Fruit fly (Drosophila melanogaster): ENCODE results near the gene Set8.

Gene Set8

dm6 chr3R:14310062-14310461 is 5.8 kb upstream of the Set8 start, which contains the start of gene CG31321:
TSS of gene CG31321 (plus strand) at chr3R:14310362.
- TF ChIP-seq CG14711 (tag; optimal IDR thresholded peaks at IDR 0.05), result no peak
- no peak for TF ChIP-seq pad (GFP tag; optimal IDR thresholded peaks at IDR 0.05)
- no peak for TF ChIP-seq cic (GFP tag; optimal IDR thresholded peaks at IDR 0.05)
- TF ChIP-seq CG1620 (GFP tag; optimal IDR thresholded peaks at IDR 0.05), result no peak
- no peak for TF ChIP-seq toe (GFP tag; optimal IDR thresholded peaks at IDR 0.05)
- no peak for TF ChIP-seq Crg-1 (GFP tag; optimal IDR thresholded peaks at IDR 0.05)
- TF ChIP-seq kay (GFP tag; ENCODE audit: borderline replicate concordance), result no peak
- TF ChIP-seq CG12768 (GFP tag; optimal IDR thresholded peaks at IDR 0.05), result no peak
- TF ChIP-seq ovo (GFP tag; optimal IDR thresholded peaks at IDR 0.05), result no peak
- no peak for TF ChIP-seq Mnt (GFP tag; optimal IDR thresholded peaks at IDR 0.05)
- TF ChIP-seq CG11617 (GFP tag; optimal IDR thresholded peaks at IDR 0.05), result no peak

- no peak for TF ChIP-seq Crg-1 (GFP tag; optimal IDR thresholded peaks at IDR 0.05)
- TF ChIP-seq pad (GFP tag; optimal IDR thresholded peaks at IDR 0.05), result no peak
- no peak for TF ChIP-seq CG11617 (GFP tag; optimal IDR thresholded peaks at IDR 0.05)
- no peak for TF ChIP-seq CG33017 (tag; optimal IDR thresholded peaks at IDR 0.05)
- TF ChIP-seq cnc (optimal IDR thresholded peaks at IDR 0.05), result no peak
- TF ChIP-seq Mnt (GFP tag; optimal IDR thresholded peaks at IDR 0.05), result no peak
- no peak for TF ChIP-seq CG5204 (GFP tag; optimal IDR thresholded peaks at IDR 0.05)
- no peak for TF ChIP-seq Clk (GFP tag; optimal IDR thresholded peaks at IDR 0.05)
- TF ChIP-seq kay (GFP tag; ENCODE audit: borderline replicate concordance), result no peak
- no peak for TF ChIP-seq CG12768 (GFP tag; optimal IDR thresholded peaks at IDR 0.05)
These were observed 4.8 kb upstream of the Set8 start for dm6 chr3R:14311027-14311426.

dm6 chr3R:14314554-14314953 is 1.3 kb upstream of the Set8 start, which contains the start of gene Crz:
TSS of gene Crz (plus strand) at chr3R:14314854.
- TF ChIP-seq CG12768 (GFP tag; optimal IDR thresholded peaks at IDR 0.05) (no peak), bab1 (GFP tag; optimal IDR thresholded peaks at IDR 0.05) (no peak), tj (GFP tag; optimal IDR thresholded peaks at IDR 0.05) (no peak), CG7045 (GFP tag; optimal IDR thresholded peaks at IDR 0.05) (no peak), Crg-1 (GFP tag; optimal IDR thresholded peaks at IDR 0.05) (no peak), Mnt (GFP tag; optimal IDR thresholded peaks at IDR 0.05) (no peak), cic (GFP tag; optimal IDR thresholded peaks at IDR 0.05) (no peak), CG14711 (tag; optimal IDR thresholded peaks at IDR 0.05) (no peak), kay (GFP tag; ENCODE audit: borderline replicate concordance) (no peak), ovo (GFP tag; optimal IDR thresholded peaks at IDR 0.05) (no peak), cnc (optimal IDR thresholded peaks at IDR 0.05) (no peak), CG7101 (tag; optimal IDR thresholded peaks at IDR 0.05) (no peak), CG33017 (tag; optimal IDR thresholded peaks at IDR 0.05) (no peak), CG11617 (GFP tag; optimal IDR thresholded peaks at IDR 0.05) (no peak), toe (GFP tag; optimal IDR thresholded peaks at IDR 0.05) (no peak), pad (GFP tag; optimal IDR thresholded peaks at IDR 0.05) (no peak), CG5204 (GFP tag; optimal IDR thresholded peaks at IDR 0.05) (no peak), CG1620 (GFP tag; optimal IDR thresholded peaks at IDR 0.05) (no peak), Hr96 (GFP tag; optimal IDR thresholded peaks at IDR 0.05) (no peak), Clk (GFP tag; optimal IDR thresholded peaks at IDR 0.05) (no peak)

- TF ChIP-seq pad (GFP tag; optimal IDR thresholded peaks at IDR 0.05) (peak; percentile 44), cic (GFP tag; optimal IDR thresholded peaks at IDR 0.05) (no peak), toe (GFP tag; optimal IDR thresholded peaks at IDR 0.05) (no peak), Clk (GFP tag; optimal IDR thresholded peaks at IDR 0.05) (peak; percentile 79), CG7101 (tag; optimal IDR thresholded peaks at IDR 0.05) (peak; percentile 66), CG33017 (tag; optimal IDR thresholded peaks at IDR 0.05) (peak; percentile 56), CG11617 (GFP tag; optimal IDR thresholded peaks at IDR 0.05) (peak; percentile 75), cnc (optimal IDR thresholded peaks at IDR 0.05) (no peak), CG7045 (GFP tag; optimal IDR thresholded peaks at IDR 0.05) (peak; percentile 77), CG12768 (GFP tag; optimal IDR thresholded peaks at IDR 0.05) (peak; percentile 77), CG5204 (GFP tag; optimal IDR thresholded peaks at IDR 0.05) (no peak), Mnt (GFP tag; optimal IDR thresholded peaks at IDR 0.05) (peak; percentile 44), kay (GFP tag; ENCODE audit: borderline replicate concordance) (no peak), tj (GFP tag; optimal IDR thresholded peaks at IDR 0.05) (peak; percentile 62), Hr96 (GFP tag; optimal IDR thresholded peaks at IDR 0.05) (no peak), Crg-1 (GFP tag; optimal IDR thresholded peaks at IDR 0.05) (peak; percentile 41), CG1620 (GFP tag; optimal IDR thresholded peaks at IDR 0.05) (peak; percentile 77), bab1 (GFP tag; optimal IDR thresholded peaks at IDR 0.05) (no peak), ovo (GFP tag; optimal IDR thresholded peaks at IDR 0.05) (peak; percentile 84), CG14711 (tag; optimal IDR thresholded peaks at IDR 0.05) (peak; percentile 30)
These were observed 10.6 kb downstream of the Set8 start, which contains the start of the genes Afti and ATPsynE for dm6 chr3R:14326250-14327112. TSS of gene Afti (minus strand) at chr3R:14326689. TSS of gene ATPsynE (plus strand) at chr3R:14326947.

- no peak for TF ChIP-seq CG12768 (GFP tag; optimal IDR thresholded peaks at IDR 0.05)
- no peak for TF ChIP-seq CG5204 (GFP tag; optimal IDR thresholded peaks at IDR 0.05)
- no peak for TF ChIP-seq ovo (GFP tag; optimal IDR thresholded peaks at IDR 0.05)
- no peak for TF ChIP-seq CG11617 (GFP tag; optimal IDR thresholded peaks at IDR 0.05)
- TF ChIP-seq Mnt (GFP tag; optimal IDR thresholded peaks at IDR 0.05), result no peak
- no peak for TF ChIP-seq toe (GFP tag; optimal IDR thresholded peaks at IDR 0.05)
- TF ChIP-seq Hr96 (GFP tag; optimal IDR thresholded peaks at IDR 0.05), result no peak
- no peak for TF ChIP-seq CG7045 (GFP tag; optimal IDR thresholded peaks at IDR 0.05)
- no peak for TF ChIP-seq Clk (GFP tag; optimal IDR thresholded peaks at IDR 0.05)
- TF ChIP-seq CG7101 (tag; optimal IDR thresholded peaks at IDR 0.05), result no peak
- no peak for TF ChIP-seq pad (GFP tag; optimal IDR thresholded peaks at IDR 0.05)
- no peak for TF ChIP-seq Crg-1 (GFP tag; optimal IDR thresholded peaks at IDR 0.05)
- no peak for TF ChIP-seq tj (GFP tag; optimal IDR thresholded peaks at IDR 0.05)
- TF ChIP-seq CG33017 (tag; optimal IDR thresholded peaks at IDR 0.05), result no peak
- no peak for TF ChIP-seq CG1620 (GFP tag; optimal IDR thresholded peaks at IDR 0.05)
- no peak for TF ChIP-seq CG14711 (tag; optimal IDR thresholded peaks at IDR 0.05)
- TF ChIP-seq cic (GFP tag; optimal IDR thresholded peaks at IDR 0.05), result no peak
- TF ChIP-seq kay (GFP tag; ENCODE audit: borderline replicate concordance), result no peak
- TF ChIP-seq cnc (optimal IDR thresholded peaks at IDR 0.05), result no peak
- TF ChIP-seq bab1 (GFP tag; optimal IDR thresholded peaks at IDR 0.05), result no peak
These were observed 11.3 kb downstream of the Set8 start for dm6 chr3R:14327113-14327466.

Measured in whole organism, adult.